Worm (Caenorhabditis elegans) whole organism, late embryonic: ENCODE data around the gene clec-84.

Source experiments
- pha-4 ChIP-seq: fragments of 150-350 bp; optimal IDR thresholded peaks from 2 replicates; lab custom pipeline; 2018; ENCODE audit warnings: missing biosample characterization, missing genetic modification reagents, missing genetic modification characterization
- sdc-2 ChIP-seq: sonication (generic microtip); optimal IDR thresholded peaks from 2 replicates; lab custom pipeline; 2016; ENCODE audit warnings: missing genotype, missing genetic modification characterization, missing compliant biosample characterization

DNA sequence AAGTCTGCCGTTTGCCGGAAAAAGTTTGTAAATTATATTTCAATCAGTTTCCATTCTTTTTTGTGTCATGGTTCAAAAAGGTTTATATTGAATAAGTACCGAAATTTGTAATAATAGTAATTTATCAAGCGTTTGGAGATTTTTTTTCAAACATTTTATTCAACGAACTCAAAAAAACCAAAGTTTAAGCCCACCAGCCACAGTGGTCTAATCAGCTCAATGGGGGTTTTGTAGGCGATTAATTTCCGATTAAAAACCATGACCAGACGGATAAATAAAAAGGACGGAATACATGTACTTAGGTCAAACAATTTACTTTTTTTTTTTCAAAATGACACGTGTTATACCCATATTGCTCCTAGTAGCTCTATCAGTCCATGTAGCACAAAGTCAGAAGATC lies 42.9 kb upstream of the clec-84 start, which contains the start of gene Y54G2A.10:
- TF ChIP-seq pha-4 (tag; lab: Kevin White, UChicago) (no peak), sdc-2 (tag; lab: Kevin White, UChicago) (no peak)
